Worm (Caenorhabditis elegans) whole organism, late embryonic: ENCODE measurements around the gene F36D4.1.

Experiments
- K02D7.2 ChIP-seq: sonication (generic microtip); optimal IDR thresholded peaks from 2 replicates; lab custom pipeline; 2017; ENCODE audit warnings: mild to moderate bottlenecking, missing genetic modification characterization, missing compliant biosample characterization
- T23F11.4 ChIP-seq: fragments of 200-800 bp; sonication (Bioruptor generic); optimal IDR thresholded peaks from 2 replicates; lab custom pipeline; 2018; ENCODE audit warnings: mild to moderate bottlenecking, missing genetic modification characterization, missing compliant biosample characterization
- ama-1 ChIP-seq: fragments of 150-350 bp; optimal IDR thresholded peaks from 2 replicates; lab custom pipeline; 2014
- elt-2 ChIP-seq: sonication (generic microtip); optimal IDR thresholded peaks from 2 replicates; lab custom pipeline; 2016; ENCODE audit warnings: missing genetic modification reagents, missing genetic modification characterization, missing compliant biosample characterization
- hlh-30 ChIP-seq: sonication (generic microtip); optimal IDR thresholded peaks from 2 replicates; lab custom pipeline; 2017; ENCODE audit warnings: antibody characterized with exemption, missing genetic modification characterization, missing compliant biosample characterization; ENCODE audit not compliant: insufficient read depth
- pat-9 ChIP-seq: fragments of 200-800 bp; sonication (Bioruptor generic); optimal IDR thresholded peaks from 2 replicates; lab custom pipeline; 2018; ENCODE audit warnings: mild to moderate bottlenecking, missing genetic modification characterization, moderate library complexity, missing compliant biosample characterization

- TF ChIP-seq elt-2 (tag; lab: Kevin White, UChicago), result no peak
- no peak for TF ChIP-seq pat-9 (tag; lab: Kevin White, UChicago)
- no peak for TF ChIP-seq ama-1 (lab: Kevin White, UChicago)
- TF ChIP-seq T23F11.4, result no peak
- TF ChIP-seq K02D7.2 (tag; lab: Kevin White, UChicago), result no peak
- no peak for TF ChIP-seq hlh-30 (tag; lab: Kevin White, UChicago)
Measured at ce11 chrV:9425593-9425992, 8.9 kb downstream of the F36D4.1 start, which contains the start of gene F36D4.5.
